Fruit fly (Drosophila melanogaster): ENCODE results near the gene eff.

dm6 chr3R:14692230-14692970 lies 48.7 kb downstream of the eff start:
- TF ChIP-seq CG6854 (GFP tag; optimal IDR thresholded peaks at IDR 0.05) (peak; percentile 29), Eip93F (GFP tag; optimal IDR thresholded peaks at IDR 0.05) (peak; percentile 19)
